Fruit fly (Drosophila melanogaster): Measurements from ENCODE around the gene CG7142.

dm6 chr3R:18234699-18235257 lies 44.5 kb downstream of the CG7142 start:
- no peak for TF ChIP-seq CG32121 (GFP tag; IDR thresholded peaks at IDR 0.05)
- TF ChIP-seq CG13204 (GFP tag; optimal IDR thresholded peaks at IDR 0.05) = no peak
- no peak for TF ChIP-seq Pif1B (GFP tag; optimal IDR thresholded peaks at IDR 0.05)
- no peak for TF ChIP-seq CG14655 (GFP tag; optimal IDR thresholded peaks at IDR 0.05)
- TF ChIP-seq CG8301 (tag; optimal IDR thresholded peaks at IDR 0.05) = no peak
- TF ChIP-seq rn (GFP tag; IDR thresholded peaks at IDR 0.05) = no peak
- TF ChIP-seq fd96Ca (GFP tag; IDR thresholded peaks at IDR 0.05) = 0 out of 3 replicates have a peak, but pooled peaks have one; percentile 14
- no peak for TF ChIP-seq CG4496 (GFP tag; IDR thresholded peaks at IDR 0.05)
